Worm (Caenorhabditis elegans): ENCODE data around the gene phat-3.

Gene phat-3

DNA sequence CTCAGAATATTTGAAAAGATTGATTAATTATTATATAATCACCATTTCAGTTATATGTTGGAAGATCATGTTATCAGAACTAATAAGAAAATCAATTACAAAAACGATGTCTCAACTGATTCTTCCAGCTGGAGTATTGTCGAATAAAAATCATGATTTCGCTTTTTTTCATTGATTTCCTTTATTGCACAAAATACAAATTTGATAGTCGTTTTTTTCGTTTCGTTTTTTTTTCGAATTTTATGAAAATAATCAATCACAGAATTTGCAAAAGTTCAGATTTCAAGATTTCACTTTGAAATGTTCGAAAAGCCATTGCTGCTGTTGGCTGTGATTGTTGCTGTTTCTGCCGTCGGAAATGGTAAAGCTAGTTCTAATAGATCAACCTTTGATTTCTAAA is 7.9 kb upstream of the phat-3 start, which contains the start of gene C49G7.13:
Gene C49G7.13 (plus strand): TSS at position 301 of the 400 bp plus-strand sequence.
- TF ChIP-seq alr-1 (tag; optimal IDR thresholded peaks at IDR 0.05) (no peak), unc-62 (GFP tag; optimal IDR thresholded peaks at IDR 0.05) (no peak), nhr-23 (tag; optimal IDR thresholded peaks at IDR 0.05) (no peak), mdl-1 (tag; optimal IDR thresholded peaks at IDR 0.05) (no peak), nhr-10 (tag; optimal IDR thresholded peaks at IDR 0.05) (no peak), nhr-6 (tag; optimal IDR thresholded peaks at IDR 0.05) (no peak), ceh-82 (tag; optimal IDR thresholded peaks at IDR 0.05) (no peak), aly-2 (tag; optimal IDR thresholded peaks at IDR 0.05) (no peak), skn-1 (tag; optimal IDR thresholded peaks at IDR 0.05) (no peak), ceh-16 (tag; optimal IDR thresholded peaks at IDR 0.05) (no peak), nhr-11 (tag; optimal IDR thresholded peaks at IDR 0.05) (no peak), nhr-129 (tag; optimal IDR thresholded peaks at IDR 0.05) (no peak), gmeb-1 (tag; optimal IDR thresholded peaks at IDR 0.05) (no peak), nhr-237 (tag; optimal IDR thresholded peaks at IDR 0.05) (no peak), F13H6.1 (tag; optimal IDR thresholded peaks at IDR 0.05) (no peak), crh-2 (tag; optimal IDR thresholded peaks at IDR 0.05) (no peak)

DNA sequence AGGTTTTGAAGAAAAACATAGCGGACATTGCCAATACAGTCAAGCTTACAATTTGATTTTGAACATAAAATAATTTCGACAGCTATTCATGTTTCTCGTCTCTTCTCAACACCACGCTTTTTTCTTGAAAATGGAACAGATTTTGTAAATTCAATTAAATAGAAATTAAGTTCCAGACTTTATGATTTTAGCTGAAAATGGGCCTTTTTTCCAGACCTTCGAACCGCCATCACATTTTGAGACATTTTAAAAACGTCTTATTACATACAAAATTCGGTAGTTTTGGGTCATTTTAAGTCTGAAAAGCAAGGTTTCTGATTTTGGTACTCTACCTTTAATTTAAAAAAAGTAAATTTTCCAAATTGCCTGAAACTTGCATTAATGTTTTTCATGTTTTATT is 5.6 kb upstream of the phat-3 start, which contains the start of gene C49G7.12:
Gene C49G7.12 (plus strand): TSS at position 301 of the 400 bp plus-strand sequence.
- TF ChIP-seq nhr-11 (tag; optimal IDR thresholded peaks at IDR 0.05) (no peak), mbf-1 (tag; optimal IDR thresholded peaks at IDR 0.05) (no peak), nhr-21 (tag; optimal IDR thresholded peaks at IDR 0.05) (no peak), sma-9 (GFP tag; optimal IDR thresholded peaks at IDR 0.05) (no peak), sma-9 (tag; optimal IDR thresholded peaks at IDR 0.05) (no peak), nhr-23 (tag; optimal IDR thresholded peaks at IDR 0.05) (no peak)

ce11 chrV:4038557-4038956 is 5.2 kb upstream of the phat-3 start:
- TF ChIP-seq nhr-23 (tag; optimal IDR thresholded peaks at IDR 0.05) (no peak), nhr-129 (tag; optimal IDR thresholded peaks at IDR 0.05) (peak; percentile 69)

DNA sequence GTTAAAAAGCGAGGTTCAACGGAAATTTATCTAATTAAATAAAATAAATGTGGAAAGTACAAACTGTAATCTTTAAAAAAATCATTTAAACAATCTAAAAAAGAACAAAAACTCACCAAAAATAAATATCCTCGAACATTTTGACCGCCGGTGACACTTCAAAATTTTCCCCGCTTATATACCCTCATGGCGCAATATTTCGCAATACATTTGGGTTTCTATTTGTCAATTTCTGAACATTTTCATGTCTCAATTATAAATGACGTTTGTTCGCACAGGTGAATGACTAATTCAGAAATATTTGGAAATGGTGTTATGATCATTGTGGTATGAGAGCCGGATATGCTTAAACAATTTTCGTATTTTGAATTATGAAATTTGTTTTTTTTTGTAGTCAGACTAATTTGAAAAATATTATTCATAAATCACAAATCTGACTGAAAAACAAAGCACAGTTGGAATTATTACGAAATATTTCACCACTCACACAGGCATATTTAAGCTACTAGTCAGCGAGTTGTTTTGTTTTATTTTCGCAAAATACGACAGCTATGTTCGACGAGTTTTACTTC is 1.8 kb upstream of the phat-3 start, which contains the start of the genes C49G7.10 and irg-2:
Gene C49G7.10 (minus strand): TSS at position 169 of the 572 bp plus-strand sequence.
Gene irg-2 (plus strand): TSS at position 329 of the 572 bp plus-strand sequence.
- TF ChIP-seq aly-2 (tag; optimal IDR thresholded peaks at IDR 0.05) = no peak
- TF ChIP-seq unc-55 (GFP tag; optimal IDR thresholded peaks at IDR 0.05) = peak; percentile 35
- TF ChIP-seq C34F6.9 (tag; optimal IDR thresholded peaks at IDR 0.05) = peak; percentile 24
- peak; percentile 100 for TF ChIP-seq nhr-129 (tag; optimal IDR thresholded peaks at IDR 0.05)
- no peak for TF ChIP-seq elt-3 (tag; optimal IDR thresholded peaks at IDR 0.05)
- no peak for TF ChIP-seq F13H6.1 (tag; optimal IDR thresholded peaks at IDR 0.05)
- no peak for TF ChIP-seq egl-27 (tag; optimal IDR thresholded peaks at IDR 0.05)
- TF ChIP-seq mdl-1 (tag; optimal IDR thresholded peaks at IDR 0.05) = no peak
- peak; percentile 2 for TF ChIP-seq fos-1 (tag; optimal IDR thresholded peaks at IDR 0.05)
- TF ChIP-seq nhr-25 (tag; optimal IDR thresholded peaks at IDR 0.05) = no peak

DNA sequence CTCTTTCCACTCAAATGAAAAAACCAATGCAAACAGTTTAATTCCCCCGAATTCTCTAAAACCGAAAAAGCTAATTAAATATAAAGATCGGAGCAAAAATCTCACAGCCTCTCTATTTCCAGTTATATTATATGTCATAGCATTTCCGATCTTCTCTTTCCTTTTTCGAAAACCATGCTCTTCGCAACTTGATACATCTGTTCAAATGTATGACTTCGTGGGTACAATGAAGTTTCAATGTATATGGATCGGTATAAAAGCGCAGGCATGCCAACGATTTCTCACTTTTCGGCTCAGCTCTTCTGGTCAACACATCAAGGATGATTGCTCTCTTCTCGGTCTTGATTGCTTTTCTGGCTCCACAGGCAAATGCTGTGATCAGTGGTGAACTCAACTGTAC is 2.4 kb downstream of the phat-3 start, which contains the start of gene phat-7:
Gene phat-7 (plus strand): TSS at position 301 of the 400 bp plus-strand sequence.
- TF ChIP-seq zag-1 (tag; optimal IDR thresholded peaks at IDR 0.05) (no peak), sma-3 (GFP tag; optimal IDR thresholded peaks at IDR 0.05) (no peak), nhr-11 (tag; optimal IDR thresholded peaks at IDR 0.05) (no peak), unc-39 (tag; optimal IDR thresholded peaks at IDR 0.05) (no peak), blmp-1 (tag; optimal IDR thresholded peaks at IDR 0.05; ENCODE audit: insufficient read depth) (no peak), ztf-11 (tag; optimal IDR thresholded peaks at IDR 0.05) (no peak)

DNA sequence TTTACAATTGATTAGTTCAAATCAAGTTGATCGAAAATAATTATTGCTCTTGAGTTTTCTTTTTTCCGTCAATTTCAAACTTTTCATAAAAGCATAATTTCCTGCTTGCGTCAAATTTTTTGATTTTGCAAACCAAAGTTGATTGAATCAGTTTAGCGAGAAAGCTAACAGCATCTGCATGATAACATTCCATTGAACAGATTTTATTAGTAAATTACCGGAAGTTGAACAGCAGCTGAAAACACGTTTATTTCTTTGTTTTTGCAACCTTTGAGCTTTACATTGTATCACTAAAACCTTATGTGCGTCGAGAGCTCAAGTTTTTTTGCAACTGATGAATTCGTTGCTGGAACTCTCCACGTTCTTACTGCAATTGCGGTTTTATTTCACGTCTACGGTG is 3.8 kb downstream of the phat-3 start, which contains the start of gene srh-169:
Gene srh-169 (plus strand): TSS at position 301 of the 400 bp plus-strand sequence.
- TF ChIP-seq ceh-82 (tag; optimal IDR thresholded peaks at IDR 0.05) = no peak
- no peak for TF ChIP-seq peb-1 (tag; optimal IDR thresholded peaks at IDR 0.05)
- no peak for TF ChIP-seq R02D3.7 (tag; optimal IDR thresholded peaks at IDR 0.05)
- no peak for TF ChIP-seq ceh-16 (tag; optimal IDR thresholded peaks at IDR 0.05)
- no peak for TF ChIP-seq mab-5 (tag; optimal IDR thresholded peaks at IDR 0.05)
- no peak for TF ChIP-seq nhr-23 (tag; optimal IDR thresholded peaks at IDR 0.05)
- TF ChIP-seq Y55F3AM.14 (GFP tag; optimal IDR thresholded peaks at IDR 0.05) = no peak
- TF ChIP-seq nhr-10 (tag; optimal IDR thresholded peaks at IDR 0.05) = no peak
- TF ChIP-seq egl-27 (tag; optimal IDR thresholded peaks at IDR 0.05) = no peak
- TF ChIP-seq ama-1 (optimal IDR thresholded peaks at IDR 0.05) = no peak

Data from whole organism, L2 larva.